Worm (Caenorhabditis elegans) whole organism, L4 larva: Measurements from ENCODE around the gene srg-24.

Source experiments
- ceh-44 ChIP-seq: fragments of 200-800 bp; sonication (Bioruptor generic); IDR thresholded peaks from 2 replicates; pipeline ENCODE4 v1.3.6; 2022; ENCODE audit warnings: missing genetic modification reagents, missing genetic modification characterization, missing compliant biosample characterization
- jun-1 ChIP-seq: fragments of 150-350 bp; optimal IDR thresholded peaks from 2 replicates; lab custom pipeline; 2014; ENCODE audit warnings: missing biosample characterization, missing genetic modification reagents, missing genetic modification characterization
- saeg-2 ChIP-seq: fragments of 200-800 bp; sonication (Bioruptor generic); IDR thresholded peaks from 2 replicates; pipeline ENCODE4 v1.3.6; 2022; ENCODE audit warnings: missing genetic modification reagents, missing genetic modification characterization, missing compliant biosample characterization
- unc-62 ChIP-seq, 3 experiments: fragments of 150-350 bp in 1 of 3; sonication (generic microtip); optimal IDR thresholded peaks in 2 of 3; peaks in 1 of 3; 1 replicate in 1 of 3; 2 replicates in 2 of 3; lab custom pipeline; 2014 to 2017; ENCODE audit warnings: missing biosample characterization in 3 of 3, missing genetic modification characterization in 3 of 3, missing genetic modification reagents in 3 of 3, missing genotype in 1 of 3

DNA sequence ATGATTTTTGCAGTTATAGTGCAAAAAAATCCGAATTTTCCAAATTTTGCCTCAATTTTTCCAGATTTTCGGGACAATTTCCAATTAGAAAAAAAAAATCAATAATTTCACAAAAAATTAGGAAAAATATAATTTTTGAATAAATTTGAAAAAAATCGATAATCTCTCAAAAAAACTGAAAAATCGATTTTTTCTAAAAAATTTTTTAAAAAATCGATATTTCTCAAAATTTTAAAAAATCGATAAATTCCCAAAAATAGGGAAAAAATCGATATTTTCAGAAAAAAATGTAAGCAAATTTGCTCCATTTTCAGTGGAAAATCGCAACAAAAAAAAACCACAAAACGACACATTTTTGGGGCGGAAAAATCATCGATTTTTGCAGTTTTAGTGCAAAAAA lies 32.5 kb downstream of the srg-24 start:
- TF ChIP-seq unc-62 (GFP tag; optimal IDR thresholded peaks at IDR 0.05 in 1 of 2; lab: Kevin White, UChicago) (no peak), unc-62 (tag; optimal IDR thresholded peaks at IDR 0.05; lab: Kevin White, UChicago) (no peak), jun-1 (tag; lab: Kevin White, UChicago) (no peak), ceh-44 (GFP tag; lab: Robert Waterston, UW) (no peak), saeg-2 (no peak)
